Worm (Caenorhabditis elegans) whole organism, L4 larva: ENCODE results near the gene daf-14.

ENCODE experiments used
- F37D6.2 ChIP-seq: sonication (generic microtip); optimal IDR thresholded peaks from 2 replicates; lab custom pipeline; 2016; ENCODE audit warnings: mild to moderate bottlenecking, missing genetic modification characterization, missing compliant biosample characterization
- R02D3.7 ChIP-seq: fragments of 150-350 bp; sonication (generic microtip); optimal IDR thresholded peaks from 3 replicates; lab custom pipeline; 2014; ENCODE audit warnings: missing biosample characterization, missing genetic modification characterization
- T20F7.1 ChIP-seq: fragments of 200-800 bp; sonication (Bioruptor generic); optimal IDR thresholded peaks from 2 replicates; lab custom pipeline; 2018; ENCODE audit warnings: mild to moderate bottlenecking, missing genetic modification characterization, missing compliant biosample characterization
- T26A8.4 ChIP-seq: fragments of 200-800 bp; sonication (Bioruptor generic); IDR thresholded peaks from 2 replicates; pipeline ENCODE4 v1.3.6; 2022; ENCODE audit warnings: missing genetic modification characterization, missing compliant biosample characterization
- Y48G9A.11 ChIP-seq: fragments of 200-800 bp; sonication (Bioruptor generic); IDR thresholded peaks from 2 replicates; pipeline ENCODE4 v1.3.6; 2022; ENCODE audit warnings: missing genetic modification reagents, missing genetic modification characterization, missing compliant biosample characterization
- ZK546.5 ChIP-seq, 2 experiments: sonication (generic microtip); optimal IDR thresholded peaks; 2 replicates each; lab custom pipeline; 2017; ENCODE audit warnings: missing biosample characterization in 2 of 2, missing genetic modification characterization in 2 of 2
- aly-2 ChIP-seq: sonication (generic microtip); optimal IDR thresholded peaks from 2 replicates; lab custom pipeline; 2018; ENCODE audit warnings: missing biosample characterization, missing genetic modification characterization
- ama-1 ChIP-seq: fragments of 150-350 bp; optimal IDR thresholded peaks from 2 replicates; lab custom pipeline; 2014; ENCODE audit warnings: inconsistent platforms, mixed read lengths
- arid-1 ChIP-seq: fragments of 200-800 bp; sonication (Bioruptor generic); conservative IDR thresholded peaks from 2 replicates; pipeline ENCODE4 v1.3.6; 2022; ENCODE audit warnings: missing genetic modification reagents, missing genetic modification characterization, missing compliant biosample characterization
- ceh-28 ChIP-seq: fragments of 150-350 bp; optimal IDR thresholded peaks from 2 replicates; lab custom pipeline; 2014; ENCODE audit warnings: missing biosample characterization, missing genetic modification reagents, missing genetic modification characterization
- ceh-32 ChIP-seq: sonication (generic microtip); optimal IDR thresholded peaks from 2 replicates; lab custom pipeline; 2016; ENCODE audit warnings: mild to moderate bottlenecking, missing genetic modification characterization, missing compliant biosample characterization; ENCODE audit not compliant: poor library complexity
- ctbp-1 ChIP-seq: fragments of 200-800 bp; sonication (Bioruptor generic); IDR thresholded peaks from 2 replicates; pipeline ENCODE4 v1.3.6; 2022; ENCODE audit warnings: missing genetic modification reagents, missing genetic modification characterization, missing compliant biosample characterization
- daf-8 ChIP-seq: fragments of 200-800 bp; sonication (Bioruptor generic); IDR thresholded peaks from 2 replicates; pipeline ENCODE4 v1.3.6; 2022; ENCODE audit warnings: missing genetic modification characterization, missing compliant biosample characterization
- dmd-6 ChIP-seq: fragments of 200-800 bp; sonication (Bioruptor generic); IDR thresholded peaks from 2 replicates; pipeline ENCODE4 v1.3.6; 2022; ENCODE audit warnings: missing genetic modification reagents, missing genetic modification characterization, missing compliant biosample characterization
- dmd-9 ChIP-seq: fragments of 200-800 bp; sonication (Bioruptor generic); IDR thresholded peaks from 2 replicates; pipeline ENCODE4 v1.3.6; 2022; ENCODE audit warnings: missing genetic modification reagents, missing genetic modification characterization, missing compliant biosample characterization
- egl-27 ChIP-seq: sonication (generic microtip); optimal IDR thresholded peaks from 3 replicates; lab custom pipeline; 2017; ENCODE audit warnings: missing biosample characterization, missing genetic modification reagents, missing genetic modification characterization
- egl-43 ChIP-seq: fragments of 200-800 bp; sonication (Bioruptor generic); IDR thresholded peaks from 2 replicates; pipeline ENCODE4 v1.3.6; 2022; ENCODE audit warnings: missing genetic modification reagents, missing genetic modification characterization, missing compliant biosample characterization
- fos-1 ChIP-seq: fragments of 150-350 bp; optimal IDR thresholded peaks from 2 replicates; lab custom pipeline; 2014; ENCODE audit warnings: missing biosample characterization, missing genetic modification characterization
- hif-1 ChIP-seq, 2 experiments: sonication (generic microtip); optimal IDR thresholded peaks; 2 replicates each; lab custom pipeline; 2016 to 2017; ENCODE audit warnings: missing compliant biosample characterization in 2 of 2, missing genetic modification characterization in 2 of 2, missing genetic modification reagents in 2 of 2, missing genotype in 2 of 2, mild to moderate bottlenecking in 1 of 2
- hlh-11 ChIP-seq: fragments of 200-800 bp; sonication (Bioruptor generic); optimal IDR thresholded peaks from 2 replicates; lab custom pipeline; 2018; ENCODE audit warnings: mild to moderate bottlenecking, missing genetic modification characterization, missing compliant biosample characterization
- lim-7 ChIP-seq: fragments of 200-800 bp; sonication (Bioruptor generic); IDR thresholded peaks from 2 replicates; pipeline ENCODE4 v1.3.6; 2022; ENCODE audit warnings: missing genetic modification characterization, missing compliant biosample characterization
- lin-1 ChIP-seq: fragments of 200-800 bp; sonication (Bioruptor generic); IDR thresholded peaks from 2 replicates; pipeline ENCODE4 v1.3.6; 2022; ENCODE audit warnings: missing genetic modification reagents, missing genetic modification characterization, missing compliant biosample characterization
- lin-13 ChIP-seq: fragments of 150-350 bp; optimal IDR thresholded peaks from 2 replicates; lab custom pipeline; 2014; ENCODE audit warnings: missing biosample characterization, missing genetic modification reagents, missing genetic modification characterization
- lin-15B ChIP-seq: fragments of 150-350 bp; sonication (generic microtip); optimal IDR thresholded peaks from 3 replicates; lab custom pipeline; 2014; ENCODE audit warnings: missing biosample characterization, missing genetic modification characterization
- lin-29 ChIP-seq: fragments of 200-800 bp; sonication (Bioruptor generic); IDR thresholded peaks from 2 replicates; pipeline ENCODE4 v1.3.6; 2022; ENCODE audit warnings: missing genetic modification reagents, missing genetic modification characterization, missing compliant biosample characterization
- lin-39 ChIP-seq: fragments of 150-350 bp; optimal IDR thresholded peaks from 2 replicates; lab custom pipeline; 2014; ENCODE audit warnings: missing biosample characterization, missing genetic modification reagents, missing genetic modification characterization
- lir-3 ChIP-seq: sonication (generic microtip); optimal IDR thresholded peaks from 2 replicates; lab custom pipeline; 2016; ENCODE audit warnings: mild to moderate bottlenecking, missing genetic modification characterization, missing compliant biosample characterization
- madf-5 ChIP-seq, 2 experiments: fragments of 200-800 bp; sonication (Bioruptor generic); IDR thresholded peaks; 2 replicates each; pipeline ENCODE4 v1.3.6; 2022; ENCODE audit warnings: missing compliant biosample characterization in 2 of 2, missing genetic modification characterization in 2 of 2
- madf-9 ChIP-seq: fragments of 200-800 bp; sonication (Bioruptor generic); conservative IDR thresholded peaks from 2 replicates; pipeline ENCODE4 v1.3.6; 2022; ENCODE audit warnings: missing genetic modification reagents, missing genetic modification characterization, missing compliant biosample characterization
- mxl-3 ChIP-seq: fragments of 200-800 bp; sonication (Bioruptor generic); optimal IDR thresholded peaks from 2 replicates; lab custom pipeline; 2018; ENCODE audit warnings: mild to moderate bottlenecking, missing genetic modification characterization, missing compliant biosample characterization
- nhr-11 ChIP-seq: fragments of 150-350 bp; optimal IDR thresholded peaks from 2 replicates; lab custom pipeline; 2014; ENCODE audit warnings: missing biosample characterization, missing genetic modification characterization
- nhr-42 ChIP-seq: fragments of 200-800 bp; sonication (Bioruptor generic); IDR thresholded peaks from 2 replicates; pipeline ENCODE4 v1.3.6; 2022; ENCODE audit warnings: missing genetic modification characterization, missing compliant biosample characterization
- nhr-48 ChIP-seq: sonication (generic microtip); optimal IDR thresholded peaks from 2 replicates; lab custom pipeline; 2016; ENCODE audit warnings: mild to moderate bottlenecking, missing genetic modification characterization, missing compliant biosample characterization
- nhr-77 ChIP-seq: fragments of 150-350 bp; optimal IDR thresholded peaks from 2 replicates; lab custom pipeline; 2014; ENCODE audit warnings: missing biosample characterization, missing genetic modification characterization
- pha-4 ChIP-seq, 2 experiments: fragments of 150-350 bp in 1 of 2; fragments of 200-800 bp in 1 of 2; sonication (Bioruptor generic) in 1 of 2; IDR thresholded peaks in 1 of 2; optimal IDR thresholded peaks in 1 of 2; 2 replicates each; pipeline versions ENCODE4 v1.3.6 to Lab custom; 2014 to 2022; ENCODE audit warnings: missing genetic modification characterization in 2 of 2, missing genetic modification reagents in 2 of 2, missing biosample characterization in 1 of 2, missing compliant biosample characterization in 1 of 2
- php-3 ChIP-seq: fragments of 200-800 bp; sonication (Bioruptor generic); IDR thresholded peaks from 2 replicates; pipeline ENCODE4 v1.3.6; 2022; ENCODE audit warnings: missing genetic modification reagents, missing genetic modification characterization, missing compliant biosample characterization
- pqm-1 ChIP-seq: sonication (generic microtip); optimal IDR thresholded peaks from 2 replicates; lab custom pipeline; 2017; ENCODE audit warnings: missing biosample characterization, missing genetic modification characterization
- saeg-2 ChIP-seq: fragments of 200-800 bp; sonication (Bioruptor generic); IDR thresholded peaks from 2 replicates; pipeline ENCODE4 v1.3.6; 2022; ENCODE audit warnings: missing genetic modification reagents, missing genetic modification characterization, missing compliant biosample characterization
- sdz-12 ChIP-seq: fragments of 200-800 bp; sonication (Bioruptor generic); optimal IDR thresholded peaks from 2 replicates; lab custom pipeline; 2018; ENCODE audit warnings: mild to moderate bottlenecking, missing genetic modification characterization, missing compliant biosample characterization
- set-16 ChIP-seq: fragments of 200-800 bp; sonication (Bioruptor generic); IDR thresholded peaks from 2 replicates; pipeline ENCODE4 v1.3.6; 2022; ENCODE audit warnings: missing genetic modification reagents, missing genetic modification characterization, missing compliant biosample characterization
- skn-1 ChIP-seq: fragments of 150-350 bp; optimal IDR thresholded peaks from 2 replicates; lab custom pipeline; 2014; ENCODE audit warnings: missing biosample characterization, missing genetic modification characterization
- unc-62 ChIP-seq, 3 experiments: fragments of 150-350 bp in 1 of 3; sonication (generic microtip); optimal IDR thresholded peaks in 2 of 3; peaks in 1 of 3; 1 replicate in 1 of 3; 2 replicates in 2 of 3; lab custom pipeline; 2014 to 2017; ENCODE audit warnings: missing biosample characterization in 3 of 3, missing genetic modification characterization in 3 of 3, missing genetic modification reagents in 3 of 3, missing genotype in 1 of 3
- vab-7 ChIP-seq: fragments of 200-800 bp; sonication (Bioruptor generic); IDR thresholded peaks from 2 replicates; pipeline ENCODE4 v1.3.6; 2022; ENCODE audit warnings: missing genetic modification reagents, missing genetic modification characterization, missing compliant biosample characterization
- zip-2 ChIP-seq: fragments of 150-350 bp; optimal IDR thresholded peaks from 2 replicates; lab custom pipeline; 2014; ENCODE audit warnings: missing biosample characterization, missing genetic modification characterization
- ztf-11 ChIP-seq: fragments of 150-350 bp; optimal IDR thresholded peaks from 2 replicates; lab custom pipeline; 2014; ENCODE audit warnings: missing biosample characterization, missing genetic modification characterization

daf-14 gene

ce11 chrIV:10284194-10284910 lies 33.9 kb downstream of the daf-14 start, which contains the start of gene rad-51 (continued):
- TF ChIP-seq dmd-6 (GFP tag; lab: Robert Waterston, UW) (peak; percentile 42; the same call in 1 of the 2 replicates), mxl-3 (GFP tag; lab: Kevin White, UChicago) (peak; percentile 87), nhr-42 (no peak), daf-8 (GFP tag; lab: Robert Waterston, UW) (no peak), vab-7 (GFP tag; lab: Robert Waterston, UW) (no peak), ctbp-1 (GFP tag; lab: Robert Waterston, UW) (0 out of 2 replicates have a peak, but pooled peaks have one; percentile 34), ceh-32 (tag; lab: Kevin White, UChicago) (no peak), aly-2 (tag; lab: Kevin White, UChicago) (no peak), lim-7 (0 out of 2 replicates have a peak, but pooled peaks have one; percentile 53), egl-43 (GFP tag; lab: Robert Waterston, UW) (no peak), lin-29 (GFP tag; lab: Robert Waterston, UW) (no peak), R02D3.7 (tag; lab: Kevin White, UChicago) (no peak), nhr-77 (tag; lab: Kevin White, UChicago) (peak; percentile 33), pqm-1 (tag; lab: Kevin White, UChicago) (no peak), ama-1 (lab: Kevin White, UChicago) (no peak), egl-27 (tag; lab: Kevin White, UChicago) (no peak), lir-3 (tag; lab: Kevin White, UChicago) (no peak), dmd-9 (no peak), zip-2 (no peak), lin-15B (tag; lab: Kevin White, UChicago) (no peak), lin-13 (no peak), set-16 (peak; percentile 17; the same call in 1 of the 2 replicates), pha-4 (GFP tag; IDR thresholded peaks at IDR 0.05; lab: Robert Waterston, UW) (no peak), pha-4 (tag; optimal IDR thresholded peaks at IDR 0.05; lab: Kevin White, UChicago) (no peak)

DNA sequence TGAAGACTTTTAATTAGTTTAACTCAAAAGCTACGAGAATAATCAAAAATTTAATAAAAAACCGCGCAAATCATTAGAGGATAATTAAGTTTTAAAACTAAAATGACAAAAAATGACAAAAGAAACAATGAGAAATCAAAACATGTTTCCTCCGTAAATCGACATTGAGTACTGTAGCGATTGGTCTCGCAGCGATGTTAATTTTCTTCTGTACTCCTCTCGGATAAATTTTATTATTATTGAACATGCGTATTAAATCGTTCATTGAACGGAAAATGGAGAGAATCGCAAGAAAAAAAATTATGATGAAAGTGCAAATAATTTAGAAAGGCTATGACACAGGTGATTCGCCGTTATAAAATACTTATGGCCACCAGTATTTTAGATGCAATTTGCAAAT lies 34.9 kb downstream of the daf-14 start:
- TF ChIP-seq lin-1 (no peak), R02D3.7 (tag; lab: Kevin White, UChicago) (peak; percentile 34), arid-1 (GFP tag; lab: Robert Waterston, UW) (no peak), hlh-11 (no peak), fos-1 (tag; lab: Kevin White, UChicago) (no peak), ceh-28 (tag; lab: Kevin White, UChicago) (no peak), hif-1 (tag; optimal IDR thresholded peaks at IDR 0.05; lab: Kevin White, UChicago) (no peak), lin-39 (no peak)

ce11 chrIV:10286655-10287054 lies 36.2 kb downstream of the daf-14 start, which contains the start of gene ebax-1:
Gene ebax-1, plus strand, starts transcription at chrIV:10286955.
- TF ChIP-seq php-3 (GFP tag; lab: Robert Waterston, UW) = no peak
- TF ChIP-seq Y48G9A.11 (GFP tag; lab: Robert Waterston, UW) = no peak
- TF ChIP-seq saeg-2 (GFP tag; lab: Robert Waterston, UW) = no peak
- no peak for TF ChIP-seq ZK546.5 (tag; optimal IDR thresholded peaks at IDR 0.05; lab: Kevin White, UChicago)
- TF ChIP-seq T26A8.4 (GFP tag; lab: Robert Waterston, UW) = no peak
- TF ChIP-seq sdz-12 = no peak
- no peak for TF ChIP-seq unc-62 (GFP tag; optimal IDR thresholded peaks at IDR 0.05 in 1 of 2; lab: Kevin White, UChicago)
- no peak for TF ChIP-seq unc-62 (tag; optimal IDR thresholded peaks at IDR 0.05; lab: Kevin White, UChicago)
- TF ChIP-seq ctbp-1 (GFP tag; lab: Robert Waterston, UW) = no peak
- no peak for TF ChIP-seq madf-9 (GFP tag; lab: Robert Waterston, UW)
- TF ChIP-seq madf-5 (GFP tag; IDR thresholded peaks at IDR 0.05; lab: Robert Waterston, UW) = no peak
- no peak for TF ChIP-seq nhr-48 (tag; lab: Kevin White, UChicago)
- no peak for TF ChIP-seq F37D6.2 (tag; lab: Kevin White, UChicago)
- no peak for TF ChIP-seq T20F7.1 (GFP tag; lab: Kevin White, UChicago)
- TF ChIP-seq nhr-11 (tag; lab: Kevin White, UChicago) = no peak
- no peak for TF ChIP-seq ztf-11 (tag; lab: Kevin White, UChicago)
- no peak for TF ChIP-seq skn-1
- TF ChIP-seq vab-7 (GFP tag; lab: Robert Waterston, UW) = no peak
